Fruit fly (Drosophila melanogaster) whole organism, adult: ENCODE measurements around the gene Cdc5.

Experiments
- CG11617 ChIP-seq: fragments of 200-800 bp; sonication (Bioruptor generic); optimal IDR thresholded peaks from 2 replicates; lab custom pipeline; 2017; ENCODE audit warnings: mild to moderate bottlenecking, missing biosample characterization, missing genetic modification reagents, missing genetic modification characterization
- CG12768 ChIP-seq: fragments of 200-800 bp; sonication (Bioruptor generic); optimal IDR thresholded peaks from 2 replicates; lab custom pipeline; 2017; ENCODE audit warnings: missing biosample characterization, missing genetic modification characterization, mild to moderate bottlenecking, moderate library complexity, missing genetic modification reagents
- CG14711 ChIP-seq: fragments of 200-800 bp; sonication (Bioruptor generic); optimal IDR thresholded peaks from 2 replicates; lab custom pipeline; 2018; ENCODE audit warnings: missing biosample characterization, mild to moderate bottlenecking, missing genetic modification characterization, moderate library complexity
- CG1620 ChIP-seq: fragments of 200-800 bp; sonication (Bioruptor generic); optimal IDR thresholded peaks from 2 replicates; lab custom pipeline; 2016; ENCODE audit warnings: missing biosample characterization, missing genetic modification characterization
- CG33017 ChIP-seq: fragments of 200-800 bp; sonication (Bioruptor generic); optimal IDR thresholded peaks from 2 replicates; lab custom pipeline; 2018; ENCODE audit warnings: missing biosample characterization, mild to moderate bottlenecking, missing genetic modification characterization, moderate library complexity
- CG5204 ChIP-seq: fragments of 200-800 bp; sonication (Bioruptor generic); optimal IDR thresholded peaks from 2 replicates; lab custom pipeline; 2016; ENCODE audit warnings: missing biosample characterization, missing genetic modification characterization
- CG7045 ChIP-seq: fragments of 200-800 bp; sonication (Bioruptor generic); optimal IDR thresholded peaks from 2 replicates; lab custom pipeline; 2017; ENCODE audit warnings: missing biosample characterization, mild to moderate bottlenecking, missing genetic modification characterization
- CG7101 ChIP-seq: fragments of 200-800 bp; sonication (Bioruptor generic); optimal IDR thresholded peaks from 2 replicates; lab custom pipeline; 2018; ENCODE audit warnings: missing biosample characterization, mild to moderate bottlenecking, missing genetic modification characterization, moderate library complexity
- Clk ChIP-seq: fragments of 200-800 bp; sonication (Bioruptor generic); optimal IDR thresholded peaks from 2 replicates; lab custom pipeline; 2017; ENCODE audit warnings: missing biosample characterization, missing genetic modification characterization
- Crg-1 ChIP-seq: fragments of 200-800 bp; sonication (Bioruptor generic); optimal IDR thresholded peaks from 2 replicates; lab custom pipeline; 2016; ENCODE audit warnings: missing biosample characterization, missing genetic modification characterization
- Hr96 ChIP-seq: fragments of 200-800 bp; sonication (Bioruptor generic); optimal IDR thresholded peaks from 2 replicates; lab custom pipeline; 2016; ENCODE audit warnings: missing biosample characterization, missing genetic modification characterization
- Mnt ChIP-seq: fragments of 200-800 bp; sonication (Bioruptor generic); optimal IDR thresholded peaks from 2 replicates; lab custom pipeline; 2016; ENCODE audit warnings: missing biosample characterization, mild to moderate bottlenecking, missing genetic modification characterization
- bab1 ChIP-seq: fragments of 200-800 bp; sonication (Bioruptor generic); optimal IDR thresholded peaks from 3 replicates; lab custom pipeline; 2019; ENCODE audit warnings: missing biosample characterization, mild to moderate bottlenecking, missing genetic modification characterization, moderate library complexity
- cic ChIP-seq: fragments of 200-800 bp; sonication (Bioruptor generic); optimal IDR thresholded peaks from 2 replicates; lab custom pipeline; 2017; ENCODE audit warnings: missing biosample characterization, mild to moderate bottlenecking, missing genetic modification characterization, moderate library complexity
- cnc ChIP-seq, 2 experiments: fragments of >200 bp; optimal IDR thresholded peaks; 2 replicates each; lab custom pipeline; 2017
- kay ChIP-seq: fragments of 200-800 bp; sonication (Bioruptor generic); peaks from one replicate; lab custom pipeline; 2016; ENCODE audit warnings: missing biosample characterization, missing genetic modification characterization, borderline replicate concordance
- ovo ChIP-seq: fragments of 200-800 bp; sonication (Bioruptor generic); optimal IDR thresholded peaks from 2 replicates; lab custom pipeline; 2016; ENCODE audit warnings: missing biosample characterization, missing genetic modification characterization
- pad ChIP-seq: fragments of 200-800 bp; sonication (Bioruptor generic); optimal IDR thresholded peaks from 3 replicates; lab custom pipeline; 2017; ENCODE audit warnings: missing biosample characterization, missing genetic modification characterization, mild to moderate bottlenecking, moderate library complexity, missing genetic modification reagents
- tj ChIP-seq: fragments of 200-800 bp; sonication (Bioruptor generic); optimal IDR thresholded peaks from 3 replicates; lab custom pipeline; 2017; ENCODE audit warnings: missing biosample characterization, mild to moderate bottlenecking, missing genetic modification characterization, moderate library complexity
- toe ChIP-seq: fragments of 200-800 bp; sonication (Bioruptor generic); optimal IDR thresholded peaks from 2 replicates; lab custom pipeline; 2016; ENCODE audit warnings: missing biosample characterization, missing genetic modification characterization

The Cdc5 gene

dm6 chr3L:356016-356472, 5.1 kb downstream of the Cdc5 start, which contains the start of gene CG1231:
TSS of gene CG1231 (plus strand) at chr3L:356422.
- TF ChIP-seq CG11617, result no peak
- TF ChIP-seq tj (GFP tag; lab: Kevin White, UChicago), result no peak
- TF ChIP-seq toe (GFP tag; lab: Kevin White, UChicago), result no peak
- no peak for TF ChIP-seq Crg-1 (GFP tag; lab: Kevin White, UChicago)

- TF ChIP-seq toe (GFP tag; lab: Kevin White, UChicago), result peak; percentile 65
- TF ChIP-seq CG14711, result peak; percentile 73
- TF ChIP-seq CG7045 (GFP tag; lab: Kevin White, UChicago), result peak; percentile 74
- TF ChIP-seq CG12768 (GFP tag; lab: Kevin White, UChicago), result peak; percentile 76
- peak; percentile 32 for TF ChIP-seq Mnt
- TF ChIP-seq CG33017, result peak; percentile 79
- peak; percentile 52 for TF ChIP-seq tj (GFP tag; lab: Kevin White, UChicago)
- peak; percentile 86 for TF ChIP-seq bab1 (GFP tag; lab: Kevin White, UChicago)
- TF ChIP-seq pad (GFP tag; lab: Kevin White, UChicago), result peak; percentile 48
- TF ChIP-seq Hr96 (GFP tag; lab: Kevin White, UChicago), result peak; percentile 73
- TF ChIP-seq kay (GFP tag; lab: Kevin White, UChicago), result no peak
- TF ChIP-seq ovo (GFP tag; lab: Kevin White, UChicago), result no peak
- TF ChIP-seq CG11617, result peak; percentile 80
- peak; percentile 35 for TF ChIP-seq CG1620 (GFP tag; lab: Kevin White, UChicago)
- no peak for TF ChIP-seq Crg-1 (GFP tag; lab: Kevin White, UChicago)
- peak; percentile 80 for TF ChIP-seq CG7101
- peak; percentile 54 for TF ChIP-seq CG5204 (GFP tag; lab: Kevin White, UChicago)
- no peak for TF ChIP-seq cnc (optimal IDR thresholded peaks at IDR 0.05; lab: Kevin White, UChicago)
- peak; percentile 67 for TF ChIP-seq cic (GFP tag; lab: Kevin White, UChicago)
- peak; percentile 46 for TF ChIP-seq Clk (GFP tag; lab: Kevin White, UChicago)
These were observed 10.4 kb downstream of the Cdc5 start for dm6 chr3L:350651-351228.

- TF ChIP-seq CG1620 (GFP tag; lab: Kevin White, UChicago), result no peak
- no peak for TF ChIP-seq Clk (GFP tag; lab: Kevin White, UChicago)
- peak; percentile 34 for TF ChIP-seq CG14711
- no peak for TF ChIP-seq bab1 (GFP tag; lab: Kevin White, UChicago)
- no peak for TF ChIP-seq CG7045 (GFP tag; lab: Kevin White, UChicago)
- no peak for TF ChIP-seq pad (GFP tag; lab: Kevin White, UChicago)
- TF ChIP-seq tj (GFP tag; lab: Kevin White, UChicago), result no peak
- TF ChIP-seq CG33017, result no peak
- no peak for TF ChIP-seq toe (GFP tag; lab: Kevin White, UChicago)
- no peak for TF ChIP-seq Crg-1 (GFP tag; lab: Kevin White, UChicago)
- TF ChIP-seq Mnt, result peak; percentile 5
- no peak for TF ChIP-seq ovo (GFP tag; lab: Kevin White, UChicago)
- no peak for TF ChIP-seq cnc (optimal IDR thresholded peaks at IDR 0.05; lab: Kevin White, UChicago)
- TF ChIP-seq CG11617, result no peak
- TF ChIP-seq Hr96 (GFP tag; lab: Kevin White, UChicago), result no peak
- TF ChIP-seq CG5204 (GFP tag; lab: Kevin White, UChicago), result no peak
- no peak for TF ChIP-seq CG12768 (GFP tag; lab: Kevin White, UChicago)
- peak; percentile 28 for TF ChIP-seq cic (GFP tag; lab: Kevin White, UChicago)
- TF ChIP-seq kay (GFP tag; lab: Kevin White, UChicago), result no peak
- peak; percentile 41 for TF ChIP-seq CG7101
These were observed 11.4 kb downstream of the Cdc5 start for dm6 chr3L:349751-350150.

dm6 chr3L:348406-348743, 12.8 kb downstream of the Cdc5 start:
- TF ChIP-seq CG5204 (GFP tag; lab: Kevin White, UChicago), result no peak
- no peak for TF ChIP-seq CG7045 (GFP tag; lab: Kevin White, UChicago)
- TF ChIP-seq tj (GFP tag; lab: Kevin White, UChicago), result peak; percentile 40

dm6 chr3L:347641-348405, 13.4 kb downstream of the Cdc5 start:
- no peak for TF ChIP-seq cic (GFP tag; lab: Kevin White, UChicago)
- peak; percentile 16 for TF ChIP-seq CG14711
- peak; percentile 37 for TF ChIP-seq CG7101
- TF ChIP-seq CG33017, result peak; percentile 40
- no peak for TF ChIP-seq CG5204 (GFP tag; lab: Kevin White, UChicago)
- TF ChIP-seq kay (GFP tag; lab: Kevin White, UChicago), result no peak
- peak; percentile 56 for TF ChIP-seq bab1 (GFP tag; lab: Kevin White, UChicago)
- TF ChIP-seq Hr96 (GFP tag; lab: Kevin White, UChicago), result no peak
- TF ChIP-seq CG7045 (GFP tag; lab: Kevin White, UChicago), result peak; percentile 25
- TF ChIP-seq tj (GFP tag; lab: Kevin White, UChicago), result peak; percentile 66
- TF ChIP-seq Crg-1 (GFP tag; lab: Kevin White, UChicago), result peak; percentile 39
- no peak for TF ChIP-seq cnc (optimal IDR thresholded peaks at IDR 0.05; lab: Kevin White, UChicago)
- peak; percentile 37 for TF ChIP-seq CG12768 (GFP tag; lab: Kevin White, UChicago)
- peak; percentile 53 for TF ChIP-seq CG11617
- TF ChIP-seq pad (GFP tag; lab: Kevin White, UChicago), result peak; percentile 96
- TF ChIP-seq CG1620 (GFP tag; lab: Kevin White, UChicago), result peak; percentile 15
